Fruit fly (Drosophila melanogaster) whole organism, embryonic: ENCODE results near the gene Zwilch.
A peak's percentile ranks its signal among the peaks of the same experiment; 100 is the strongest.

Source experiments
- Atf-2 ChIP-seq: fragments of 200-800 bp; sonication (Bioruptor generic); optimal IDR thresholded peaks from 2 replicates; lab custom pipeline; 2016; ENCODE audit warnings: missing biosample characterization, missing genetic modification characterization
- Blimp-1 ChIP-seq: fragments of 200-800 bp; sonication (Bioruptor generic); optimal IDR thresholded peaks from 3 replicates; lab custom pipeline; 2018; ENCODE audit warnings: missing biosample characterization, missing genetic modification characterization, mild to moderate bottlenecking, moderate library complexity, missing genetic modification reagents
- CG10209 ChIP-seq: fragments of 200-800 bp; sonication (Bioruptor generic); optimal IDR thresholded peaks from 3 replicates; lab custom pipeline; 2017; ENCODE audit warnings: missing biosample characterization, mild to moderate bottlenecking, missing genetic modification characterization, missing genetic modification reagents
- CG1024 ChIP-seq: fragments of 200-800 bp; sonication (Bioruptor generic); IDR thresholded peaks from 2 replicates; pipeline ENCODE4 v1.3.6; 2022; ENCODE audit warnings: missing biosample characterization, missing genetic modification characterization
- CG11504 ChIP-seq: fragments of 200-800 bp; sonication (Bioruptor generic); optimal IDR thresholded peaks from 3 replicates; lab custom pipeline; 2019; ENCODE audit warnings: missing biosample characterization, mild to moderate bottlenecking, missing genetic modification characterization, moderate library complexity
- CG11695 ChIP-seq: fragments of 200-800 bp; sonication (Bioruptor generic); IDR thresholded peaks from 3 replicates; pipeline ENCODE4 v1.3.6; 2022; ENCODE audit warnings: missing biosample characterization, missing genetic modification characterization
- CG12071 ChIP-seq: fragments of 200-800 bp; sonication (Bioruptor generic); optimal IDR thresholded peaks from 3 replicates; lab custom pipeline; 2018; ENCODE audit warnings: missing biosample characterization, mild to moderate bottlenecking, missing genetic modification characterization
- CG12744 ChIP-seq: fragments of 200-800 bp; sonication (Bioruptor generic); optimal IDR thresholded peaks from 2 replicates; lab custom pipeline; 2016; ENCODE audit warnings: missing biosample characterization, missing genetic modification characterization
- CG13123 ChIP-seq: fragments of 200-800 bp; sonication (Bioruptor generic); optimal IDR thresholded peaks from 2 replicates; lab custom pipeline; 2016; ENCODE audit warnings: missing biosample characterization, missing genetic modification characterization
- CG1603 ChIP-seq: fragments of 200-800 bp; sonication (Bioruptor generic); optimal IDR thresholded peaks from 2 replicates; lab custom pipeline; 2019; ENCODE audit warnings: missing biosample characterization, mild to moderate bottlenecking, missing genetic modification characterization, moderate library complexity
- CG16863 ChIP-seq: fragments of 200-800 bp; sonication (Bioruptor generic); optimal IDR thresholded peaks from 3 replicates; lab custom pipeline; 2016; ENCODE audit warnings: missing biosample characterization, missing genetic modification characterization
- CG17359 ChIP-seq: fragments of 200-800 bp; sonication (Bioruptor generic); optimal IDR thresholded peaks from 3 replicates; lab custom pipeline; 2018; ENCODE audit warnings: missing biosample characterization, mild to moderate bottlenecking, missing genetic modification characterization, moderate library complexity
- CG17802 ChIP-seq: fragments of 200-800 bp; sonication (Bioruptor generic); optimal IDR thresholded peaks from 2 replicates; lab custom pipeline; 2018; ENCODE audit warnings: missing biosample characterization, mild to moderate bottlenecking, missing genetic modification characterization, moderate library complexity
- CG18619 ChIP-seq: fragments of 200-800 bp; sonication (Bioruptor generic); optimal IDR thresholded peaks from 3 replicates; lab custom pipeline; 2017; ENCODE audit warnings: missing biosample characterization, mild to moderate bottlenecking, missing genetic modification characterization
- CG2120 ChIP-seq: fragments of 200-800 bp; sonication (Bioruptor generic); optimal IDR thresholded peaks from 3 replicates; lab custom pipeline; 2016; ENCODE audit warnings: missing biosample characterization, missing genetic modification characterization
- CG2202 ChIP-seq: fragments of 200-800 bp; sonication (Bioruptor generic); optimal IDR thresholded peaks from 2 replicates; lab custom pipeline; 2018; ENCODE audit warnings: missing biosample characterization, mild to moderate bottlenecking, missing genetic modification characterization
- CG2875 ChIP-seq: fragments of 200-800 bp; sonication (Bioruptor generic); optimal IDR thresholded peaks from 2 replicates; lab custom pipeline; 2017; ENCODE audit warnings: missing biosample characterization, mild to moderate bottlenecking, missing genetic modification characterization, missing genetic modification reagents
- CG31365 ChIP-seq: fragments of 200-800 bp; sonication (Bioruptor generic); optimal IDR thresholded peaks from 2 replicates; lab custom pipeline; 2018; ENCODE audit warnings: missing biosample characterization, mild to moderate bottlenecking, missing genetic modification characterization
- CG34422 ChIP-seq: fragments of 200-800 bp; sonication (Bioruptor generic); IDR thresholded peaks from 3 replicates; pipeline ENCODE4 v1.3.6; 2022; ENCODE audit warnings: missing biosample characterization, missing genetic modification characterization
- CG4707 ChIP-seq: fragments of 200-800 bp; sonication (Bioruptor generic); optimal IDR thresholded peaks from 2 replicates; lab custom pipeline; 2018; ENCODE audit warnings: missing biosample characterization, mild to moderate bottlenecking, missing genetic modification characterization, moderate library complexity
- CG4730 ChIP-seq: fragments of 200-800 bp; sonication (Bioruptor generic); IDR thresholded peaks from 2 replicates; pipeline ENCODE4 v1.3.6; 2022; ENCODE audit warnings: missing biosample characterization, missing genetic modification characterization
- CG5180 ChIP-seq: fragments of 200-800 bp; sonication (Bioruptor generic); optimal IDR thresholded peaks from 3 replicates; lab custom pipeline; 2017; ENCODE audit warnings: missing biosample characterization, missing genetic modification characterization, mild to moderate bottlenecking, moderate library complexity, missing genetic modification reagents
- CG6254 ChIP-seq: fragments of 200-800 bp; sonication (Bioruptor generic); optimal IDR thresholded peaks from 3 replicates; lab custom pipeline; 2017; ENCODE audit warnings: mild to moderate bottlenecking, missing biosample characterization, missing genetic modification reagents, missing genetic modification characterization
- CG6689 ChIP-seq: fragments of 200-800 bp; sonication (Bioruptor generic); IDR thresholded peaks from 2 replicates; pipeline ENCODE4 v1.3.6; 2022; ENCODE audit warnings: missing biosample characterization, missing genetic modification characterization
- CG9727 ChIP-seq: fragments of 200-800 bp; sonication (Bioruptor generic); optimal IDR thresholded peaks from 3 replicates; lab custom pipeline; 2017; ENCODE audit warnings: missing biosample characterization, mild to moderate bottlenecking, missing genetic modification characterization
- Deaf1 ChIP-seq: fragments of 200-800 bp; optimal IDR thresholded peaks from 3 replicates; lab custom pipeline; 2019; ENCODE audit warnings: missing biosample characterization, mild to moderate bottlenecking, missing genetic modification characterization, moderate library complexity
- ERR ChIP-seq: fragments of 200-800 bp; sonication (Bioruptor generic); optimal IDR thresholded peaks from 2 replicates; lab custom pipeline; 2016; ENCODE audit warnings: missing biosample characterization, missing genetic modification characterization
- Fer2 ChIP-seq: fragments of 200-800 bp; sonication (Bioruptor generic); optimal IDR thresholded peaks from 2 replicates; lab custom pipeline; 2018; ENCODE audit warnings: missing biosample characterization, mild to moderate bottlenecking, missing genetic modification characterization, moderate library complexity
- GATAe ChIP-seq: fragments of 200-800 bp; sonication (Bioruptor generic); conservative IDR thresholded peaks from 2 replicates; pipeline ENCODE4 v1.3.6; 2022; ENCODE audit warnings: missing biosample characterization, missing genetic modification characterization
- Gsc ChIP-seq: fragments of 200-800 bp; sonication (Bioruptor generic); IDR thresholded peaks from 2 replicates; pipeline ENCODE4 v1.3.6; 2022; ENCODE audit warnings: missing biosample characterization, missing genetic modification characterization
- Kr ChIP-seq: fragments of 200-800 bp; sonication (Bioruptor generic); optimal IDR thresholded peaks from 2 replicates; lab custom pipeline; 2017; ENCODE audit warnings: missing biosample characterization, mild to moderate bottlenecking, missing genetic modification characterization
- MTF-1 ChIP-seq: fragments of 200-800 bp; sonication (Bioruptor generic); optimal IDR thresholded peaks from 2 replicates; lab custom pipeline; 2018; ENCODE audit warnings: missing biosample characterization, mild to moderate bottlenecking, missing genetic modification characterization, borderline replicate concordance
- Meics ChIP-seq: fragments of 200-800 bp; sonication (Bioruptor generic); optimal IDR thresholded peaks from 2 replicates; lab custom pipeline; 2017; ENCODE audit warnings: missing biosample characterization, mild to moderate bottlenecking, missing genetic modification characterization
- PHDP ChIP-seq: fragments of 200-800 bp; sonication (Bioruptor generic); optimal IDR thresholded peaks from 3 replicates; lab custom pipeline; 2018; ENCODE audit warnings: missing biosample characterization, mild to moderate bottlenecking, missing genetic modification characterization, moderate library complexity
- crc ChIP-seq: fragments of 200-800 bp; sonication (Bioruptor generic); optimal IDR thresholded peaks from 2 replicates; lab custom pipeline; 2016; ENCODE audit warnings: missing biosample characterization, missing genetic modification characterization
- ewg ChIP-seq: fragments of 200-800 bp; sonication (Bioruptor generic); optimal IDR thresholded peaks from 3 replicates; lab custom pipeline; 2017; ENCODE audit warnings: mild to moderate bottlenecking, missing biosample characterization, missing genetic modification reagents, missing genetic modification characterization
- gem ChIP-seq: fragments of 200-800 bp; sonication (Bioruptor generic); optimal IDR thresholded peaks from 2 replicates; lab custom pipeline; 2019; ENCODE audit warnings: missing biosample characterization, mild to moderate bottlenecking, missing genetic modification characterization, moderate library complexity
- gsb-n ChIP-seq: fragments of 200-800 bp; sonication (Bioruptor generic); optimal IDR thresholded peaks from 3 replicates; lab custom pipeline; 2018; ENCODE audit warnings: missing biosample characterization, mild to moderate bottlenecking, missing genetic modification characterization
- hb ChIP-seq: fragments of 200-800 bp; sonication (Bioruptor generic); IDR thresholded peaks from 3 replicates; pipeline ENCODE4 v1.3.6; 2022; ENCODE audit warnings: missing biosample characterization, missing genetic modification characterization; ENCODE audit not compliant: partially characterized antibody
- ind ChIP-seq: fragments of 200-800 bp; sonication (Bioruptor generic); optimal IDR thresholded peaks from 3 replicates; lab custom pipeline; 2016; ENCODE audit warnings: missing biosample characterization, missing genetic modification characterization
- insv ChIP-seq, 2 experiments: fragments of 200-800 bp; sonication (Bioruptor generic); optimal IDR thresholded peaks; 3 replicates each; lab custom pipeline; 2016 to 2018; ENCODE audit warnings: missing biosample characterization in 2 of 2, missing genetic modification characterization in 2 of 2
- maf-S ChIP-seq: fragments of 200-800 bp; sonication (Bioruptor generic); optimal IDR thresholded peaks from 2 replicates; lab custom pipeline; 2016; ENCODE audit warnings: missing biosample characterization, missing genetic modification characterization
- mam ChIP-seq: fragments of 200-800 bp; sonication (Bioruptor generic); optimal IDR thresholded peaks from 3 replicates; lab custom pipeline; 2016; ENCODE audit warnings: missing biosample characterization, missing genetic modification characterization
- p53 ChIP-seq: fragments of 200-800 bp; sonication (Bioruptor generic); optimal IDR thresholded peaks from 2 replicates; lab custom pipeline; 2016; ENCODE audit warnings: missing biosample characterization, missing genetic modification characterization
- sens ChIP-seq: fragments of 200-800 bp; sonication (Bioruptor generic); peaks from one replicate; lab custom pipeline; 2016; ENCODE audit warnings: missing biosample characterization, missing genetic modification characterization
- shn ChIP-seq: fragments of 200-800 bp; sonication (Bioruptor generic); optimal IDR thresholded peaks from 3 replicates; lab custom pipeline; 2016; ENCODE audit warnings: missing biosample characterization, missing genetic modification characterization
- tin ChIP-seq: fragments of 200-800 bp; sonication (Bioruptor generic); optimal IDR thresholded peaks from 3 replicates; lab custom pipeline; 2016; ENCODE audit warnings: missing biosample characterization, missing genetic modification characterization
- vfl ChIP-seq: fragments of 200-800 bp; sonication (Bioruptor generic); optimal IDR thresholded peaks from 2 replicates; lab custom pipeline; 2016; ENCODE audit warnings: missing biosample characterization, missing genetic modification characterization
- zen ChIP-seq: fragments of 200-800 bp; sonication (Bioruptor generic); optimal IDR thresholded peaks from 3 replicates; lab custom pipeline; 2018; ENCODE audit warnings: missing biosample characterization, mild to moderate bottlenecking, missing genetic modification characterization, moderate library complexity
- zfh1 ChIP-seq: fragments of 200-800 bp; sonication (Bioruptor generic); IDR thresholded peaks from 3 replicates; pipeline ENCODE4 v1.3.6; 2022; ENCODE audit warnings: missing biosample characterization, missing genetic modification characterization

Zwilch gene

dm6 chr3R:31168968-31169367, 44.2 kb downstream of the Zwilch start, which contains the start of gene stops (continued):
- TF ChIP-seq maf-S (GFP tag; lab: Kevin White, UChicago) (peak; percentile 34), Gsc (GFP tag; lab: Robert Waterston, UW) (no peak), ERR (GFP tag; lab: Kevin White, UChicago) (no peak), CG10209 (GFP tag; lab: Kevin White, UChicago) (peak; percentile 28), zfh1 (GFP tag; lab: Robert Waterston, UW) (0 out of 3 replicates have a peak, but pooled peaks have one; percentile 56), ind (no peak), CG1024 (GFP tag; lab: Robert Waterston, UW) (peak; percentile 44; the same call in 1 of the 2 replicates), hb (GFP tag; lab: Robert Waterston, UW) (no peak), vfl (no peak), CG2202 (tag; lab: Kevin White, UChicago) (peak; percentile 57), CG31365 (tag; lab: Kevin White, UChicago) (peak; percentile 58), CG5180 (no peak), CG13123 (GFP tag; lab: Kevin White, UChicago) (peak; percentile 16), MTF-1 (peak; percentile 66), CG2120 (GFP tag; lab: Kevin White, UChicago) (peak; percentile 21), shn (GFP tag; lab: Kevin White, UChicago) (peak; percentile 10), CG17802 (tag; lab: Kevin White, UChicago) (peak; percentile 59), CG4730 (GFP tag; lab: Robert Waterston, UW) (no peak), gem (tag; lab: Kevin White, UChicago) (peak; percentile 31), tin (GFP tag; lab: Kevin White, UChicago) (peak; percentile 4), CG12071 (GFP tag; lab: Kevin White, UChicago) (peak; percentile 62), insv (GFP tag; optimal IDR thresholded peaks at IDR 0.05; lab: Kevin White, UChicago) (no peak), GATAe (GFP tag; lab: Robert Waterston, UW) (no peak), mam (peak; percentile 14), CG11504 (tag; lab: Kevin White, UChicago) (peak; percentile 14), Kr (GFP tag; lab: Kevin White, UChicago) (no peak), CG34422 (GFP tag; lab: Robert Waterston, UW) (0 out of 3 replicates have a peak, but pooled peaks have one; percentile 17), gsb-n (tag; lab: Kevin White, UChicago) (peak; percentile 27), CG1603 (tag; lab: Kevin White, UChicago) (peak; percentile 36), crc (GFP tag; lab: Kevin White, UChicago) (peak; percentile 10), PHDP (peak; percentile 53), Deaf1 (tag; lab: Kevin White, UChicago) (no peak), zen (tag; lab: Kevin White, UChicago) (no peak), Fer2 (tag; lab: Kevin White, UChicago) (no peak), CG18619 (GFP tag; lab: Kevin White, UChicago) (peak; percentile 11), CG12744 (GFP tag; lab: Kevin White, UChicago) (no peak), Atf-2 (GFP tag; lab: Kevin White, UChicago) (no peak), CG6689 (GFP tag; lab: Robert Waterston, UW) (0 out of 2 replicates have a peak, but pooled peaks have one; percentile 26), sens (peak; percentile 90), CG16863 (GFP tag; lab: Kevin White, UChicago) (peak; percentile 57), CG2875 (GFP tag; lab: Kevin White, UChicago) (peak; percentile 61), CG9727 (GFP tag; lab: Kevin White, UChicago) (peak; percentile 41), CG17359 (tag; lab: Kevin White, UChicago) (peak; percentile 39), p53 (peak; percentile 15), Blimp-1 (no peak), CG4707 (peak; percentile 51), ewg (GFP tag; lab: Kevin White, UChicago) (peak; percentile 41), CG11695 (peak; percentile 84), CG6254 (peak; percentile 50), Meics (GFP tag; lab: Kevin White, UChicago) (peak; percentile 65)
